Worm (Caenorhabditis elegans): ENCODE measurements around the gene F26D2.14.

DNA sequence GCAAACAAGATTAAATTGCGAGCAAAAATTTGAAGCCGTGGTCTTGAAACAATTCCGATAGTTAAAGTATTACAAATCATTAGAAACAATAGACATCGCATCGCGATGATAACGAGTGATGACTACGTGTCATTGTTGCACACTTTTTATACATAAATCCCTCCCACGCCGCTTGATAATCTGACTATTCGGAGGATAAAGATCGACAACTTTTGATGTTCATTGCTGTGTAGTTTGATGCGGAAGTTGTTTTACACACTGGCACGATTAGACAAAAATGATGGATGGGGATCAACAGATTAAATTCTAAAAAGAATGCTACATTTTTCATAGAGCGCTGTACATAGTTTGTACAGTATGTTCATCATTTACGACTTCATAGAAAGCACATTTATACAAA is 43.6 kb downstream of the F26D2.14 start, which contains the start of gene T08G3.11:
- TF ChIP-seq ama-1 (optimal IDR thresholded peaks at IDR 0.05) (no peak), B0310.2 (tag; optimal IDR thresholded peaks at IDR 0.05) (no peak), sea-1 (GFP tag; conservative IDR thresholded peaks at IDR 0.05) (no peak), flt-1 (GFP tag; IDR thresholded peaks at IDR 0.05) (no peak), hmg-4 (GFP tag; optimal IDR thresholded peaks at IDR 0.05) (no peak)
